Fruit fly (Drosophila melanogaster): Measurements from ENCODE around the gene CG14965.

dm6 chr3L:3223390-3223914, 31.2 kb upstream of the CG14965 start:
- no peak for TF ChIP-seq dac (GFP tag; optimal IDR thresholded peaks at IDR 0.05)
- no peak for TF ChIP-seq CG32006 (GFP tag; optimal IDR thresholded peaks at IDR 0.05)

Measured in whole organism, prepupa.